Fruit fly (Drosophila melanogaster): ENCODE data around the gene CG5645.

DNA sequence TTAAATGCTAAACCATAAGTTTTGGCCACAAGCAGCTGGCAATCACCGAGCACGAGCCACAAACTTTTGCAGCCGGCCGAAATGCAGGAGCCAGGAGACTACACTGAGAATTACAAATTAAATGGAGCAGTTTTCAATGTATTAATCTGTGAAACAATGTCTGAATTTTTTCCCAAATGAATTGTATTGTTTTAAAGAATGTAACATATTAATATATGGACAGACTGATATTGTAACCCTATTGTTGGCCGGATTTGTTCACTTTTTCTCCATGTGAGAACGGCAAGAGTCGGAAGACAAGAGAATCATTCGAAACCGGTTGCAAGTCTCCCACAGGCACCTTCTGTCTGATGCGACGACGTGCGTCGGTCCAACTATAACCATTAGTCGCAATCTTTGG is 21.4 kb downstream of the CG5645 start:
- TF ChIP-seq cic (GFP tag; optimal IDR thresholded peaks at IDR 0.05) (no peak), kay (GFP tag; ENCODE audit: borderline replicate concordance) (no peak), Crg-1 (GFP tag; optimal IDR thresholded peaks at IDR 0.05) (no peak), CG5204 (GFP tag; optimal IDR thresholded peaks at IDR 0.05) (no peak), CG14711 (tag; optimal IDR thresholded peaks at IDR 0.05) (no peak), CG7101 (tag; optimal IDR thresholded peaks at IDR 0.05) (no peak), CG1620 (GFP tag; optimal IDR thresholded peaks at IDR 0.05) (no peak)
